Worm (Caenorhabditis elegans) whole organism, L4 larva: ENCODE measurements around the gene cit-1.1.

Experiments used
- F49E8.2 ChIP-seq: sonication (generic microtip); optimal IDR thresholded peaks from 2 replicates; lab custom pipeline; 2016; ENCODE audit warnings: missing compliant biosample characterization, mild to moderate bottlenecking, missing genetic modification characterization, borderline replicate concordance
- lin-38 ChIP-seq: fragments of 200-800 bp; sonication (Bioruptor generic); IDR thresholded peaks from 2 replicates; pipeline ENCODE4 v1.3.6; 2022; ENCODE audit warnings: missing genetic modification reagents, missing genetic modification characterization, missing compliant biosample characterization
- nhr-76 ChIP-seq: fragments of 150-350 bp; optimal IDR thresholded peaks from 2 replicates; lab custom pipeline; 2014; ENCODE audit warnings: missing biosample characterization, missing genetic modification characterization
- skn-1 ChIP-seq: fragments of 150-350 bp; optimal IDR thresholded peaks from 2 replicates; lab custom pipeline; 2014; ENCODE audit warnings: missing biosample characterization, missing genetic modification characterization

DNA sequence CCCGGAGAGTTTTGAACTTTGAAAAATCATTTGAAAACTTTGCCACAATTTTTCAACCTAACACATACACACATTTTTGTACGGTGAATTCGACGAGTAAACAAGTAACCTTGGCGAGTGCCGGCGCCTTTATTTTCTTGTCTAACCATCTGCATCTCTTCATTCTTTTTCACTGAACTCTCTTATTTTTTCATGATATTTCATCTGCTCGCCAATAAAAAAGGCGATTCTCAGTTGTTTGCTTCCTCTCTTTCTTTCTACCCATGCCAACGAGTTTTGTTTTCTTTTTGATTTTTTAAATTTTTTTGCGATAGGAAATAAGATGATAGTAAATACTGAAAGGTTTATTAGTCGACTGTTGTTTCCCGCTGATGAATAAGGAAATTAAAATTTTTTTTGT is 30.9 kb downstream of the cit-1.1 start:
- no peak for TF ChIP-seq skn-1 (tag; lab: Kevin White, UChicago)
- no peak for TF ChIP-seq nhr-76 (tag; lab: Kevin White, UChicago)
- no peak for TF ChIP-seq F49E8.2 (tag; lab: Kevin White, UChicago)
- no peak for TF ChIP-seq lin-38 (GFP tag; lab: Robert Waterston, UW)
